Fruit fly (Drosophila melanogaster) whole organism, embryonic: ENCODE data around the gene Snx27.

Experiments used
- Antp ChIP-seq: fragments of 200-800 bp; sonication (Bioruptor generic); optimal IDR thresholded peaks from 3 replicates; lab custom pipeline; 2016; ENCODE audit warnings: missing biosample characterization, missing genetic modification characterization
- BEAF-32 ChIP-seq: fragments of 200-800 bp; sonication (Bioruptor generic); optimal IDR thresholded peaks from 3 replicates; lab custom pipeline; 2017; ENCODE audit warnings: missing biosample characterization, missing genetic modification characterization, mild to moderate bottlenecking, moderate library complexity, missing genetic modification reagents
- CG10959 ChIP-seq: fragments of 200-800 bp; sonication (Bioruptor generic); IDR thresholded peaks from 2 replicates; pipeline ENCODE4 v1.3.6; 2022; ENCODE audit warnings: missing biosample characterization, missing genetic modification characterization
- CG11504 ChIP-seq: fragments of 200-800 bp; sonication (Bioruptor generic); optimal IDR thresholded peaks from 3 replicates; lab custom pipeline; 2019; ENCODE audit warnings: missing biosample characterization, mild to moderate bottlenecking, missing genetic modification characterization, moderate library complexity
- CG11695 ChIP-seq: fragments of 200-800 bp; sonication (Bioruptor generic); IDR thresholded peaks from 3 replicates; pipeline ENCODE4 v1.3.6; 2022; ENCODE audit warnings: missing biosample characterization, missing genetic modification characterization
- CG11723 ChIP-seq: fragments of 200-800 bp; sonication (Bioruptor generic); optimal IDR thresholded peaks from 2 replicates; lab custom pipeline; 2017; ENCODE audit warnings: missing biosample characterization, mild to moderate bottlenecking, missing genetic modification characterization
- CG1529 ChIP-seq: fragments of 200-800 bp; sonication (Bioruptor generic); optimal IDR thresholded peaks from 3 replicates; lab custom pipeline; 2018; ENCODE audit warnings: missing biosample characterization, missing genetic modification characterization
- CG16815 ChIP-seq: fragments of 200-800 bp; sonication (Bioruptor generic); optimal IDR thresholded peaks from 3 replicates; lab custom pipeline; 2017; ENCODE audit warnings: missing biosample characterization, mild to moderate bottlenecking, missing genetic modification characterization
- CG17328 ChIP-seq: fragments of 200-800 bp; sonication (Bioruptor generic); IDR thresholded peaks from 2 replicates; pipeline ENCODE4 v1.3.6; 2022; ENCODE audit warnings: missing biosample characterization, missing genetic modification characterization
- CG18262 ChIP-seq: fragments of 200-800 bp; optimal IDR thresholded peaks from 3 replicates; lab custom pipeline; 2019; ENCODE audit warnings: missing biosample characterization, mild to moderate bottlenecking, missing genetic modification characterization, moderate library complexity
- CG33557 ChIP-seq: fragments of 200-800 bp; sonication (Bioruptor generic); optimal IDR thresholded peaks from 2 replicates; lab custom pipeline; 2019; ENCODE audit warnings: missing biosample characterization, mild to moderate bottlenecking, missing genetic modification characterization, moderate library complexity
- CG34422 ChIP-seq: fragments of 200-800 bp; sonication (Bioruptor generic); IDR thresholded peaks from 3 replicates; pipeline ENCODE4 v1.3.6; 2022; ENCODE audit warnings: missing biosample characterization, missing genetic modification characterization
- CG4424 ChIP-seq: fragments of 200-800 bp; sonication (Bioruptor generic); optimal IDR thresholded peaks from 3 replicates; lab custom pipeline; 2016; ENCODE audit warnings: missing biosample characterization, missing genetic modification characterization
- CG5245 ChIP-seq: fragments of 200-800 bp; sonication (Bioruptor generic); optimal IDR thresholded peaks from 3 replicates; lab custom pipeline; 2016; ENCODE audit warnings: missing biosample characterization, missing genetic modification characterization
- CG6654 ChIP-seq: fragments of 200-800 bp; sonication (Bioruptor generic); optimal IDR thresholded peaks from 2 replicates; lab custom pipeline; 2017; ENCODE audit warnings: missing biosample characterization, mild to moderate bottlenecking, missing genetic modification characterization
- CG6765 ChIP-seq: fragments of 200-800 bp; sonication (Bioruptor generic); optimal IDR thresholded peaks from 3 replicates; lab custom pipeline; 2017; ENCODE audit warnings: missing biosample characterization, mild to moderate bottlenecking, missing genetic modification characterization
- CG6791 ChIP-seq: fragments of 200-800 bp; sonication (Bioruptor generic); IDR thresholded peaks from 3 replicates; pipeline ENCODE4 v1.3.6; 2022; ENCODE audit warnings: missing biosample characterization, missing genetic modification characterization; ENCODE audit not compliant: partially characterized antibody
- CG7556 ChIP-seq: fragments of 200-800 bp; sonication (Bioruptor generic); optimal IDR thresholded peaks from 2 replicates; lab custom pipeline; 2017; ENCODE audit warnings: missing biosample characterization, mild to moderate bottlenecking, missing genetic modification characterization
- CG8089 ChIP-seq: fragments of 200-800 bp; sonication (Bioruptor generic); optimal IDR thresholded peaks from 3 replicates; lab custom pipeline; 2016; ENCODE audit warnings: missing biosample characterization, missing genetic modification characterization
- CG9609 ChIP-seq: fragments of 200-800 bp; sonication (Bioruptor generic); optimal IDR thresholded peaks from 3 replicates; lab custom pipeline; 2016; ENCODE audit warnings: missing biosample characterization, missing genetic modification characterization
- Elba2 ChIP-seq: fragments of 200-800 bp; sonication (Bioruptor generic); optimal IDR thresholded peaks from 3 replicates; lab custom pipeline; 2016; ENCODE audit warnings: missing biosample characterization, missing genetic modification characterization
- Hr39 ChIP-seq: fragments of >200 bp; optimal IDR thresholded peaks from 2 replicates; lab custom pipeline; 2017
- Hr78 ChIP-seq, 2 experiments: fragments of 200-800 bp in 1 of 2; fragments of >200 bp in 1 of 2; sonication (Bioruptor generic) in 1 of 2; optimal IDR thresholded peaks; 2 replicates each; lab custom pipeline; 2017 to 2019; ENCODE audit warnings: missing biosample characterization in 2 of 2, missing genetic modification characterization in 2 of 2, mild to moderate bottlenecking in 1 of 2, moderate library complexity in 1 of 2
- Jarid2 ChIP-seq: fragments of 200-800 bp; sonication (Bioruptor generic); optimal IDR thresholded peaks from 3 replicates; lab custom pipeline; 2017; ENCODE audit warnings: mild to moderate bottlenecking, missing biosample characterization, missing genetic modification reagents, missing genetic modification characterization
- Mad ChIP-seq: fragments of 200-800 bp; sonication (Bioruptor generic); optimal IDR thresholded peaks from 2 replicates; lab custom pipeline; 2016; ENCODE audit warnings: missing biosample characterization, missing genetic modification characterization
- Nf-YB ChIP-seq: fragments of 200-800 bp; sonication (Bioruptor generic); optimal IDR thresholded peaks from 3 replicates; lab custom pipeline; 2019; ENCODE audit warnings: missing biosample characterization, mild to moderate bottlenecking, missing genetic modification characterization, moderate library complexity
- Optix ChIP-seq: fragments of 200-800 bp; sonication (Bioruptor generic); IDR thresholded peaks from 3 replicates; pipeline ENCODE4 v1.3.6; 2022; ENCODE audit warnings: missing biosample characterization, missing genetic modification characterization
- Ravus ChIP-seq: fragments of 200-800 bp; sonication (Bioruptor generic); IDR thresholded peaks from 2 replicates; pipeline ENCODE4 v1.3.6; 2022; ENCODE audit warnings: missing biosample characterization, missing genetic modification characterization
- Sox102F ChIP-seq: fragments of 200-800 bp; sonication (Bioruptor generic); optimal IDR thresholded peaks from 2 replicates; lab custom pipeline; 2018; ENCODE audit warnings: missing biosample characterization, mild to moderate bottlenecking, missing genetic modification characterization, moderate library complexity
- Ssrp ChIP-seq: fragments of 200-800 bp; sonication (Bioruptor generic); optimal IDR thresholded peaks from 2 replicates; lab custom pipeline; 2018; ENCODE audit warnings: missing biosample characterization, mild to moderate bottlenecking, missing genetic modification characterization, moderate library complexity
- ara ChIP-seq: fragments of 200-800 bp; sonication (Bioruptor generic); IDR thresholded peaks from 2 replicates; pipeline ENCODE4 v1.3.6; 2022; ENCODE audit warnings: missing biosample characterization, missing genetic modification characterization
- ash1 ChIP-seq: fragments of 200-800 bp; sonication (Bioruptor generic); optimal IDR thresholded peaks from 2 replicates; lab custom pipeline; 2018; ENCODE audit warnings: missing biosample characterization, mild to moderate bottlenecking, missing genetic modification characterization
- cato ChIP-seq: fragments of 200-800 bp; sonication (Bioruptor generic); optimal IDR thresholded peaks from 2 replicates; lab custom pipeline; 2016; ENCODE audit warnings: missing biosample characterization, missing genetic modification characterization, borderline replicate concordance
- chm ChIP-seq: fragments of 200-800 bp; sonication (Bioruptor generic); IDR thresholded peaks from 2 replicates; pipeline ENCODE4 v1.3.6; 2022; ENCODE audit warnings: missing biosample characterization, missing genetic modification characterization
- ci ChIP-seq: fragments of 200-800 bp; sonication (Bioruptor generic); IDR thresholded peaks from 3 replicates; pipeline ENCODE4 v1.3.6; 2022; ENCODE audit warnings: missing biosample characterization, missing genetic modification characterization
- dmrt11E ChIP-seq: fragments of 200-800 bp; sonication (Bioruptor generic); optimal IDR thresholded peaks from 3 replicates; lab custom pipeline; 2018; ENCODE audit warnings: missing biosample characterization, mild to moderate bottlenecking, missing genetic modification characterization, moderate library complexity
- dpn ChIP-seq, 2 experiments: fragments of 200-800 bp; sonication (Bioruptor generic); optimal IDR thresholded peaks; 3 replicates each; lab custom pipeline; 2016; ENCODE audit warnings: missing biosample characterization in 2 of 2, missing genetic modification characterization in 2 of 2
- jing ChIP-seq: fragments of 200-800 bp; sonication (Bioruptor generic); optimal IDR thresholded peaks from 2 replicates; lab custom pipeline; 2018; ENCODE audit warnings: missing biosample characterization, mild to moderate bottlenecking, missing genetic modification characterization
- lbe ChIP-seq: fragments of 200-800 bp; sonication (Bioruptor generic); optimal IDR thresholded peaks from 2 replicates; lab custom pipeline; 2016; ENCODE audit warnings: missing biosample characterization, mild to moderate bottlenecking, missing genetic modification characterization
- lmd ChIP-seq: fragments of 200-800 bp; sonication (Bioruptor generic); IDR thresholded peaks from 2 replicates; pipeline ENCODE4 v1.3.6; 2022; ENCODE audit warnings: missing biosample characterization, missing genetic modification characterization
- otp ChIP-seq: fragments of 200-800 bp; sonication (Bioruptor generic); IDR thresholded peaks from 3 replicates; pipeline ENCODE4, ENCODE4 v1.3.6; 2022; ENCODE audit warnings: missing biosample characterization, missing genetic modification characterization
- pfk ChIP-seq: fragments of 200-800 bp; sonication (Bioruptor generic); optimal IDR thresholded peaks from 2 replicates; lab custom pipeline; 2018; ENCODE audit warnings: missing biosample characterization, mild to moderate bottlenecking, missing genetic modification characterization, moderate library complexity
- pnt ChIP-seq: fragments of 200-800 bp; sonication (Bioruptor generic); optimal IDR thresholded peaks from 3 replicates; lab custom pipeline; 2016; ENCODE audit warnings: missing biosample characterization, missing genetic modification characterization
- pum ChIP-seq: fragments of 200-800 bp; sonication (Bioruptor generic); optimal IDR thresholded peaks from 2 replicates; lab custom pipeline; 2016; ENCODE audit warnings: missing biosample characterization, missing genetic modification characterization
- sc ChIP-seq, 3 experiments: fragments of >200 bp in 2 of 3; fragments of 200-800 bp in 1 of 3; sonication (Bioruptor generic) in 1 of 3; optimal IDR thresholded peaks; 2 replicates in 2 of 3; 3 replicates in 1 of 3; lab custom pipeline; 2017; ENCODE audit warnings: mild to moderate bottlenecking in 1 of 3, missing biosample characterization in 1 of 3, missing genetic modification characterization in 1 of 3, missing genetic modification reagents in 1 of 3
- tna ChIP-seq: fragments of 200-800 bp; sonication (Bioruptor generic); IDR thresholded peaks from 2 replicates; pipeline ENCODE4 v1.3.6; 2022; ENCODE audit warnings: missing biosample characterization, missing genetic modification characterization; ENCODE audit not compliant: partially characterized antibody
- zf30C ChIP-seq: fragments of 200-800 bp; sonication (Bioruptor generic); optimal IDR thresholded peaks from 3 replicates; lab custom pipeline; 2018; ENCODE audit warnings: missing biosample characterization, mild to moderate bottlenecking, missing genetic modification characterization

Snx27 gene

DNA sequence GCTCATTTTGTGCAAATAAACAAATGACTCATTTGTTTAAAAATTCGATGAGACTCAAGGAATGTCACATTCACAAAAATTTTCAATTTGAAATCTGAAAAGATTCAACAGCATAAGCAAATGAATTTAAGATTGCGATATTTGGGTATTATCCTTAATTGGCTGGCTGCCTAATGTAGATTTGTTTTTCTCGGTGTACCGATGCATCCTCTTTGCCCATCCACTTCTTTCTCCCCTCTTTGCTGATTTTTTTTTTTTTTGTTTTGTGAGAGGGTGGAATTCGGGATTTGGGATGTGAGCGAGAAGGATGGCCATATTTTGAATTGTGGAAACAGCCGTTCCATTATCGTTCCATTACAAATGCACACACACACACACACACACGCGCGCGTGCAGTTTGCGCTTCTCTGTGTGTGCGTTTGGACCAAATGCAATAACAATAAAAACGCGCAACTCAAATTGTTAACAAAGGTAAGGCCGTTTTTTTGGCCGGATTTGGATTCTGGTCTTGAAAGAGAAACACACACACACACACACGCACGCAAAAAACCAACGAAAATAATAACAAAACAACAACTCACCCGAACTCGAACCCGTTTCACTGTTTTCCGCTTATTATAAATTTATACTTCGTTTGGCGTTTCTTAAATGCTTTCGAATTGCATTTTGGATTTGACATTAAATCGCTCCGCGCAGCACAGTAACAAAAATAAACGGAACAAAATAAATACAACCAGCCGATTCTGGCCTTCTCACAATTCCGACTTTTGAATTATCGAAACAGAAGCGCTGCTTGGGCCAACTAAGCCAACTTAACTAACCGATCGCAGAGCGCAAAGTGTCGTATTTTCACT lies 58.5 kb downstream of the Snx27 start (continued):
- peak; percentile 32 for TF ChIP-seq pum (GFP tag; lab: Kevin White, UChicago)
- TF ChIP-seq ara (GFP tag; lab: Robert Waterston, UW): 0 out of 2 replicates have a peak, but pooled peaks have one; percentile 46
- peak; percentile 10 for TF ChIP-seq Nf-YB (GFP tag; lab: Kevin White, UChicago)
- TF ChIP-seq CG6654: peak; percentile 15
- no peak for TF ChIP-seq CG6791 (GFP tag; lab: Robert Waterston, UW)
- TF ChIP-seq chm (GFP tag; lab: Robert Waterston, UW): peak; percentile 24; the same call in 1 of the 2 replicates
- TF ChIP-seq zf30C (GFP tag; lab: Kevin White, UChicago): peak; percentile 77
- TF ChIP-seq lmd (GFP tag; lab: Robert Waterston, UW): 0 out of 2 replicates have a peak, but pooled peaks have one; percentile 28
- TF ChIP-seq pfk (GFP tag; lab: Kevin White, UChicago): peak; percentile 87
- TF ChIP-seq Sox102F (GFP tag; lab: Kevin White, UChicago): peak; percentile 57
- TF ChIP-seq Hr78 (GFP tag; optimal IDR thresholded peaks at IDR 0.05; lab: Kevin White, UChicago): no peak
- TF ChIP-seq Mad (GFP tag; lab: Kevin White, UChicago): peak; percentile 9
- peak; percentile 3 for TF ChIP-seq CG5245
- no peak for TF ChIP-seq cato (GFP tag; lab: Kevin White, UChicago)
- TF ChIP-seq Jarid2 (GFP tag; lab: Kevin White, UChicago): peak; percentile 6
- TF ChIP-seq CG4424: peak; percentile 63
- peak; percentile 66 for TF ChIP-seq CG8089 (GFP tag; lab: Kevin White, UChicago)
- peak; percentile 49; the same call in 1 of the 2 replicates for TF ChIP-seq CG17328 (GFP tag; lab: Robert Waterston, UW)
- no peak for TF ChIP-seq CG7556
- no peak for TF ChIP-seq Hr39 (lab: Kevin White, UChicago)
- 0 out of 3 replicates have a peak, but pooled peaks have one; percentile 25 for TF ChIP-seq CG11695 (GFP tag; lab: Robert Waterston, UW)
- TF ChIP-seq tna (GFP tag; lab: Robert Waterston, UW): no peak
- TF ChIP-seq otp (GFP tag; lab: Robert Waterston, UW): no peak
- TF ChIP-seq Optix (GFP tag; lab: Robert Waterston, UW): peak; percentile 37; the same call in 1 of the 3 replicates
- TF ChIP-seq Ssrp: peak; percentile 63
- TF ChIP-seq ash1 (GFP tag; lab: Kevin White, UChicago): no peak
- TF ChIP-seq dmrt11E (tag; lab: Kevin White, UChicago): peak; percentile 81
- peak; percentile 7 for TF ChIP-seq CG11723 (GFP tag; lab: Kevin White, UChicago)
- peak; percentile 35 for TF ChIP-seq CG16815
- no peak for TF ChIP-seq CG6765 (GFP tag; lab: Kevin White, UChicago)
- no peak for TF ChIP-seq Ravus (GFP tag; lab: Robert Waterston, UW)
- no peak for TF ChIP-seq Elba2 (GFP tag; lab: Kevin White, UChicago)
- peak; percentile 35 for TF ChIP-seq jing (GFP tag; lab: Kevin White, UChicago)
- TF ChIP-seq CG18262 (tag; lab: Kevin White, UChicago): peak; percentile 73
- 0 out of 2 replicates have a peak, but pooled peaks have one; percentile 8 for TF ChIP-seq CG10959 (GFP tag; lab: Robert Waterston, UW)
- 0 out of 3 replicates have a peak, but pooled peaks have one; percentile 30 for TF ChIP-seq CG34422 (GFP tag; lab: Robert Waterston, UW)
- TF ChIP-seq ci (GFP tag; lab: Robert Waterston, UW): peak; percentile 61; the same call in 2 of the 3 replicates
- peak; percentile 67 for TF ChIP-seq CG1529
- TF ChIP-seq CG11504: no peak
- no peak for TF ChIP-seq BEAF-32 (GFP tag; lab: Kevin White, UChicago)
- no peak for TF ChIP-seq sc (optimal IDR thresholded peaks at IDR 0.05; lab: Kevin White, UChicago)
- peak; percentile 40 for TF ChIP-seq sc (GFP tag; optimal IDR thresholded peaks at IDR 0.05; lab: Kevin White, UChicago)
- peak; percentile 50 for TF ChIP-seq pnt (GFP tag; lab: Kevin White, UChicago)
- peak; percentile 48 to 49 for TF ChIP-seq dpn (GFP tag; optimal IDR thresholded peaks at IDR 0.05; lab: Kevin White, UChicago)
- TF ChIP-seq CG33557 (GFP tag; lab: Kevin White, UChicago): peak; percentile 24
- peak; percentile 32 for TF ChIP-seq lbe
- TF ChIP-seq CG9609 (GFP tag; lab: Kevin White, UChicago): peak; percentile 41
- TF ChIP-seq Antp (GFP tag; lab: Kevin White, UChicago): peak; percentile 51
